Worm (Caenorhabditis elegans): ENCODE measurements around the gene nhr-235.

Gene nhr-235

ce11 chrII:12606900-12607299 lies 33.6 kb upstream of the nhr-235 start, which contains the start of gene Y38E10A.8:
Gene Y38E10A.8 (plus strand): TSS chrII:12607200.
- no peak for TF ChIP-seq lin-1 (GFP tag; IDR thresholded peaks at IDR 0.05)
- TF ChIP-seq unc-62 (GFP tag; optimal IDR thresholded peaks at IDR 0.05 in 1 of 2) = peak in 1 of 2 experiments; percentile 27
- no peak for TF ChIP-seq unc-62 (tag; optimal IDR thresholded peaks at IDR 0.05)

ce11 chrII:12608653-12609052 lies 31.8 kb upstream of the nhr-235 start, which contains the start of gene Y38E10A.9:
Gene Y38E10A.9 (plus strand): TSS chrII:12608953.
- TF ChIP-seq daf-12 (tag; optimal IDR thresholded peaks at IDR 0.05) (no peak), nhr-102 (tag; optimal IDR thresholded peaks at IDR 0.05) (no peak), ZK546.5 (tag; optimal IDR thresholded peaks at IDR 0.05) (no peak), lin-38 (GFP tag; IDR thresholded peaks at IDR 0.05) (no peak)

- TF ChIP-seq unc-62 (GFP tag; optimal IDR thresholded peaks at IDR 0.05 in 1 of 2) (no peak), unc-62 (tag; optimal IDR thresholded peaks at IDR 0.05) (no peak), ceh-32 (tag; optimal IDR thresholded peaks at IDR 0.05; ENCODE audit: poor library complexity) (no peak), F26F4.8 (GFP tag; conservative IDR thresholded peaks at IDR 0.05) (no peak), snpc-1.2 (GFP tag; IDR thresholded peaks at IDR 0.05) (no peak), ZK546.5 (tag; optimal IDR thresholded peaks at IDR 0.05) (no peak), mdl-1 (tag; optimal IDR thresholded peaks at IDR 0.05) (no peak), F37D6.2 (tag; optimal IDR thresholded peaks at IDR 0.05) (no peak), zag-1 (tag; optimal IDR thresholded peaks at IDR 0.05) (no peak), F10B5.3 (tag; optimal IDR thresholded peaks at IDR 0.05) (no peak)
Observed at ce11 chrII:12612218-12612617, 28.3 kb upstream of the nhr-235 start, which contains the start of gene nspe-4. Gene nspe-4 (plus strand): TSS chrII:12612518.

ce11 chrII:12615413-12615812 lies 25.1 kb upstream of the nhr-235 start:
- TF ChIP-seq mdt-29 (GFP tag; IDR thresholded peaks at IDR 0.05) (no peak), ceh-62 (tag; optimal IDR thresholded peaks at IDR 0.05) (no peak), ces-1 (GFP tag; optimal IDR thresholded peaks at IDR 0.05) (no peak), hlh-11 (tag; optimal IDR thresholded peaks at IDR 0.05) (peak; percentile 16), jun-1 (tag; optimal IDR thresholded peaks at IDR 0.05) (no peak), unc-130 (GFP tag; optimal IDR thresholded peaks at IDR 0.05) (no peak), egl-27 (tag; optimal IDR thresholded peaks at IDR 0.05) (no peak), nhr-41 (GFP tag; IDR thresholded peaks at IDR 0.05) (no peak), ceh-20 (GFP tag; IDR thresholded peaks at IDR 0.05) (no peak), unc-39 (tag; optimal IDR thresholded peaks at IDR 0.05) (no peak), dve-1 (tag; optimal IDR thresholded peaks at IDR 0.05; ENCODE audit: insufficient read depth) (no peak), daf-8 (GFP tag; IDR thresholded peaks at IDR 0.05) (no peak), nhr-102 (tag; optimal IDR thresholded peaks at IDR 0.05) (no peak), nhr-48 (tag; optimal IDR thresholded peaks at IDR 0.05) (peak; percentile 97), aly-2 (tag; optimal IDR thresholded peaks at IDR 0.05) (no peak), nhr-28 (tag; optimal IDR thresholded peaks at IDR 0.05) (peak; percentile 60), dpl-1 (GFP tag; optimal IDR thresholded peaks at IDR 0.05) (no peak), ceh-82 (tag; optimal IDR thresholded peaks at IDR 0.05) (no peak), dmd-9 (GFP tag; IDR thresholded peaks at IDR 0.05) (no peak), lin-39 (tag; optimal IDR thresholded peaks at IDR 0.05) (no peak), ZK546.5 (tag; optimal IDR thresholded peaks at IDR 0.05) (no peak), snpc-4 (tag; optimal IDR thresholded peaks at IDR 0.05) (no peak), zag-1 (tag; optimal IDR thresholded peaks at IDR 0.05) (no peak), nhr-77 (tag; optimal IDR thresholded peaks at IDR 0.05) (no peak), ztf-7 (tag; optimal IDR thresholded peaks at IDR 0.05) (no peak), mxl-3 (GFP tag; optimal IDR thresholded peaks at IDR 0.05) (peak; percentile 85), nhr-10 (tag; optimal IDR thresholded peaks at IDR 0.05) (no peak), zfp-3 (GFP tag; conservative IDR thresholded peaks at IDR 0.05) (no peak), hif-1 (tag; optimal IDR thresholded peaks at IDR 0.05) (peak; percentile 93 to 96), D1046.2 (GFP tag; IDR thresholded peaks at IDR 0.05) (no peak), rbr-2 (tag; optimal IDR thresholded peaks at IDR 0.05) (no peak), nhr-6 (tag; optimal IDR thresholded peaks at IDR 0.05) (no peak), lin-38 (GFP tag; IDR thresholded peaks at IDR 0.05) (no peak), nhr-111 (GFP tag; optimal IDR thresholded peaks at IDR 0.05) (no peak), daf-16 (GFP tag; optimal IDR thresholded peaks at IDR 0.05) (no peak), daf-16 (tag; optimal IDR thresholded peaks at IDR 0.05) (no peak), lin-13 (GFP tag; optimal IDR thresholded peaks at IDR 0.05) (no peak)

All from whole organism, L4 larva.